Worm (Caenorhabditis elegans): ENCODE results near the gene col-91.

ce11 chrIII:8226178-8226577, 37.3 kb downstream of the col-91 start, which contains the start of gene rfs-1:
- TF ChIP-seq fos-1 (tag; optimal IDR thresholded peaks at IDR 0.05), result no peak
- no peak for TF ChIP-seq F13H6.1 (tag; optimal IDR thresholded peaks at IDR 0.05)
- TF ChIP-seq skn-1 (tag; optimal IDR thresholded peaks at IDR 0.05), result no peak
- TF ChIP-seq lin-39 (tag; optimal IDR thresholded peaks at IDR 0.05), result no peak
- no peak for TF ChIP-seq snpc-4 (tag; optimal IDR thresholded peaks at IDR 0.05)
- no peak for TF ChIP-seq nhr-77 (tag; optimal IDR thresholded peaks at IDR 0.05)
